Worm (Caenorhabditis elegans): ENCODE results near the gene T03F6.9.

- TF ChIP-seq drap-1 (GFP tag; optimal IDR thresholded peaks at IDR 0.05) (no peak), ztf-11 (tag; optimal IDR thresholded peaks at IDR 0.05) (no peak), unc-39 (tag; optimal IDR thresholded peaks at IDR 0.05) (no peak), nhr-12 (tag; optimal IDR thresholded peaks at IDR 0.05) (no peak), elt-1 (tag; optimal IDR thresholded peaks at IDR 0.05; ENCODE audit: borderline replicate concordance, insufficient read depth) (no peak), snpc-4 (tag; optimal IDR thresholded peaks at IDR 0.05) (no peak), mep-1 (tag; optimal IDR thresholded peaks at IDR 0.05) (no peak), elt-3 (tag; optimal IDR thresholded peaks at IDR 0.05) (no peak), bed-3 (GFP tag; optimal IDR thresholded peaks at IDR 0.05) (no peak), unc-62 (GFP tag; optimal IDR thresholded peaks at IDR 0.05) (no peak), lsy-2 (tag; optimal IDR thresholded peaks at IDR 0.05) (no peak), unc-120 (tag; optimal IDR thresholded peaks at IDR 0.05; ENCODE audit: poor library complexity, severe bottlenecking) (no peak), mls-2 (tag; optimal IDR thresholded peaks at IDR 0.05) (no peak), mab-5 (tag; optimal IDR thresholded peaks at IDR 0.05) (no peak)
Measured at ce11 chrIII:13404418-13404817, 33.5 kb upstream of the T03F6.9 start, which contains the start of gene ttr-52.

All from whole organism, mixed stage, embryonic.